Fruit fly (Drosophila melanogaster) whole organism, embryonic: Measurements from ENCODE around the gene Fatp1.

Experiments used
- Abd-B ChIP-seq: fragments of 200-800 bp; sonication (Bioruptor generic); optimal IDR thresholded peaks from 2 replicates; lab custom pipeline; 2018; ENCODE audit warnings: missing biosample characterization, mild to moderate bottlenecking, missing genetic modification characterization, moderate library complexity
- Asciz ChIP-seq: fragments of 200-800 bp; sonication (Bioruptor generic); optimal IDR thresholded peaks from 2 replicates; lab custom pipeline; 2017; ENCODE audit warnings: missing biosample characterization, mild to moderate bottlenecking, missing genetic modification characterization, missing genetic modification reagents
- B-H2 ChIP-seq: fragments of 200-800 bp; sonication (Bioruptor generic); optimal IDR thresholded peaks from 2 replicates; lab custom pipeline; 2018; ENCODE audit warnings: missing biosample characterization, mild to moderate bottlenecking, missing genetic modification characterization
- Bteb2 ChIP-seq: fragments of 200-800 bp; sonication (Bioruptor generic); optimal IDR thresholded peaks from 2 replicates; lab custom pipeline; 2016; ENCODE audit warnings: missing biosample characterization, missing genetic modification characterization
- CG10543 ChIP-seq: fragments of 200-800 bp; sonication (Bioruptor generic); optimal IDR thresholded peaks from 3 replicates; lab custom pipeline; 2017; ENCODE audit warnings: missing biosample characterization, mild to moderate bottlenecking, missing genetic modification characterization, moderate library complexity
- CG10959 ChIP-seq: fragments of 200-800 bp; sonication (Bioruptor generic); IDR thresholded peaks from 2 replicates; pipeline ENCODE4 v1.3.6; 2022; ENCODE audit warnings: missing biosample characterization, missing genetic modification characterization
- CG12104 ChIP-seq: fragments of 200-800 bp; sonication (Bioruptor generic); optimal IDR thresholded peaks from 3 replicates; lab custom pipeline; 2016; ENCODE audit warnings: missing biosample characterization, missing genetic modification characterization
- CG12236 ChIP-seq: fragments of 200-800 bp; sonication (Bioruptor generic); optimal IDR thresholded peaks from 2 replicates; lab custom pipeline; 2016; ENCODE audit warnings: missing biosample characterization, missing genetic modification characterization
- CG12942 ChIP-seq: fragments of 200-800 bp; sonication (Bioruptor generic); optimal IDR thresholded peaks from 3 replicates; lab custom pipeline; 2016; ENCODE audit warnings: missing biosample characterization, missing genetic modification characterization
- CG13123 ChIP-seq: fragments of 200-800 bp; sonication (Bioruptor generic); optimal IDR thresholded peaks from 2 replicates; lab custom pipeline; 2016; ENCODE audit warnings: missing biosample characterization, missing genetic modification characterization
- CG13894 ChIP-seq: fragments of 200-800 bp; sonication (Bioruptor generic); optimal IDR thresholded peaks from 3 replicates; lab custom pipeline; 2018; ENCODE audit warnings: missing biosample characterization, mild to moderate bottlenecking, missing genetic modification characterization, moderate library complexity
- CG1603 ChIP-seq: fragments of 200-800 bp; sonication (Bioruptor generic); optimal IDR thresholded peaks from 2 replicates; lab custom pipeline; 2019; ENCODE audit warnings: missing biosample characterization, mild to moderate bottlenecking, missing genetic modification characterization, moderate library complexity
- CG16779 ChIP-seq: fragments of 200-800 bp; sonication (Bioruptor generic); IDR thresholded peaks from 2 replicates; pipeline ENCODE4 v1.3.6; 2022; ENCODE audit warnings: missing biosample characterization, missing genetic modification characterization
- CG17328 ChIP-seq: fragments of 200-800 bp; sonication (Bioruptor generic); IDR thresholded peaks from 2 replicates; pipeline ENCODE4 v1.3.6; 2022; ENCODE audit warnings: missing biosample characterization, missing genetic modification characterization
- CG17912 ChIP-seq: fragments of 200-800 bp; sonication (Bioruptor generic); optimal IDR thresholded peaks from 2 replicates; lab custom pipeline; 2018; ENCODE audit warnings: missing biosample characterization, mild to moderate bottlenecking, missing genetic modification characterization
- CG3726 ChIP-seq: fragments of 200-800 bp; sonication (Bioruptor generic); IDR thresholded peaks from 3 replicates; pipeline ENCODE4, ENCODE4 v1.3.6; 2022; ENCODE audit warnings: missing biosample characterization, missing genetic modification characterization
- CG4282 ChIP-seq: fragments of 200-800 bp; sonication (Bioruptor generic); optimal IDR thresholded peaks from 2 replicates; lab custom pipeline; 2016; ENCODE audit warnings: missing biosample characterization, missing genetic modification characterization
- CG4730 ChIP-seq: fragments of 200-800 bp; sonication (Bioruptor generic); IDR thresholded peaks from 2 replicates; pipeline ENCODE4 v1.3.6; 2022; ENCODE audit warnings: missing biosample characterization, missing genetic modification characterization
- CG6765 ChIP-seq: fragments of 200-800 bp; sonication (Bioruptor generic); optimal IDR thresholded peaks from 3 replicates; lab custom pipeline; 2017; ENCODE audit warnings: missing biosample characterization, mild to moderate bottlenecking, missing genetic modification characterization
- CG7786 ChIP-seq: fragments of 200-800 bp; sonication (Bioruptor generic); optimal IDR thresholded peaks from 2 replicates; lab custom pipeline; 2016; ENCODE audit warnings: missing biosample characterization, missing genetic modification characterization
- CG7839 ChIP-seq: fragments of 200-800 bp; sonication (Bioruptor generic); optimal IDR thresholded peaks from 3 replicates; lab custom pipeline; 2018; ENCODE audit warnings: missing biosample characterization, mild to moderate bottlenecking, missing genetic modification characterization, moderate library complexity
- CG9797 ChIP-seq: fragments of 200-800 bp; sonication (Bioruptor generic); optimal IDR thresholded peaks from 3 replicates; lab custom pipeline; 2018; ENCODE audit warnings: missing biosample characterization, mild to moderate bottlenecking, missing genetic modification characterization
- Doc3 ChIP-seq: fragments of 200-800 bp; sonication (Bioruptor generic); IDR thresholded peaks from 3 replicates; pipeline ENCODE4 v1.3.6; 2022; ENCODE audit warnings: missing biosample characterization, missing genetic modification characterization; ENCODE audit not compliant: partially characterized antibody
- Dp ChIP-seq: fragments of 200-800 bp; sonication (Bioruptor generic); optimal IDR thresholded peaks from 2 replicates; lab custom pipeline; 2018; ENCODE audit warnings: missing biosample characterization, mild to moderate bottlenecking, missing genetic modification characterization, moderate library complexity
- MBD-R2 ChIP-seq: fragments of 200-800 bp; sonication (Bioruptor generic); IDR thresholded peaks from 2 replicates; pipeline ENCODE4 v1.3.6; 2022; ENCODE audit warnings: missing biosample characterization, missing genetic modification characterization
- Mad ChIP-seq: fragments of 200-800 bp; sonication (Bioruptor generic); optimal IDR thresholded peaks from 2 replicates; lab custom pipeline; 2016; ENCODE audit warnings: missing biosample characterization, missing genetic modification characterization
- Max ChIP-seq: fragments of 200-800 bp; sonication (Bioruptor generic); optimal IDR thresholded peaks from 2 replicates; lab custom pipeline; 2016; ENCODE audit warnings: missing biosample characterization, mild to moderate bottlenecking, missing genetic modification characterization
- Pdp1 ChIP-seq, 2 experiments: fragments of 200-800 bp; sonication (Bioruptor generic); optimal IDR thresholded peaks; 3 replicates each; lab custom pipeline; 2016; ENCODE audit warnings: missing biosample characterization in 2 of 2, missing genetic modification characterization in 2 of 2, mild to moderate bottlenecking in 1 of 2, moderate library complexity in 1 of 2
- Sry-δ ChIP-seq: fragments of 200-800 bp; sonication (Bioruptor generic); optimal IDR thresholded peaks from 2 replicates; lab custom pipeline; 2016; ENCODE audit warnings: missing biosample characterization, missing genetic modification characterization
- cas ChIP-seq: fragments of 200-800 bp; sonication (Bioruptor generic); IDR thresholded peaks from 2 replicates; pipeline ENCODE4 v1.3.6; 2022; ENCODE audit warnings: missing biosample characterization, missing genetic modification characterization
- dati ChIP-seq: fragments of 200-800 bp; sonication (Bioruptor generic); IDR thresholded peaks from 2 replicates; pipeline ENCODE4 v1.3.6; 2022; ENCODE audit warnings: missing biosample characterization, missing genetic modification characterization
- dm ChIP-seq: fragments of 200-800 bp; sonication (Bioruptor generic); optimal IDR thresholded peaks from 3 replicates; lab custom pipeline; 2016; ENCODE audit warnings: missing biosample characterization, missing genetic modification characterization
- emc ChIP-seq: fragments of 200-800 bp; sonication (Bioruptor generic); optimal IDR thresholded peaks from 2 replicates; lab custom pipeline; 2016; ENCODE audit warnings: missing biosample characterization, missing genetic modification characterization
- en ChIP-seq: fragments of 200-800 bp; sonication (Bioruptor generic); optimal IDR thresholded peaks from 2 replicates; lab custom pipeline; 2016; ENCODE audit warnings: missing biosample characterization, missing genetic modification characterization
- gfzf ChIP-seq: fragments of 200-800 bp; sonication (Bioruptor generic); optimal IDR thresholded peaks from 2 replicates; lab custom pipeline; 2016; ENCODE audit warnings: missing biosample characterization, mild to moderate bottlenecking, missing genetic modification characterization, moderate library complexity
- insv ChIP-seq, 2 experiments: fragments of 200-800 bp; sonication (Bioruptor generic); optimal IDR thresholded peaks; 3 replicates each; lab custom pipeline; 2016 to 2018; ENCODE audit warnings: missing biosample characterization in 2 of 2, missing genetic modification characterization in 2 of 2
- jigr1 ChIP-seq: fragments of 200-800 bp; sonication (Bioruptor generic); IDR thresholded peaks from 3 replicates; pipeline ENCODE4 v1.3.6; 2022; ENCODE audit warnings: missing biosample characterization, missing genetic modification characterization
- jing ChIP-seq: fragments of 200-800 bp; sonication (Bioruptor generic); optimal IDR thresholded peaks from 2 replicates; lab custom pipeline; 2018; ENCODE audit warnings: missing biosample characterization, mild to moderate bottlenecking, missing genetic modification characterization
- ken ChIP-seq: fragments of 200-800 bp; sonication (Bioruptor generic); IDR thresholded peaks from 3 replicates; pipeline ENCODE4 v1.3.6; 2022; ENCODE audit warnings: missing biosample characterization, missing genetic modification characterization
- maf-S ChIP-seq: fragments of 200-800 bp; sonication (Bioruptor generic); optimal IDR thresholded peaks from 2 replicates; lab custom pipeline; 2016; ENCODE audit warnings: missing biosample characterization, missing genetic modification characterization
- mirr ChIP-seq: fragments of 200-800 bp; sonication (Bioruptor generic); optimal IDR thresholded peaks from 3 replicates; lab custom pipeline; 2018; ENCODE audit warnings: missing biosample characterization, mild to moderate bottlenecking, missing genetic modification characterization
- otp ChIP-seq: fragments of 200-800 bp; sonication (Bioruptor generic); IDR thresholded peaks from 3 replicates; pipeline ENCODE4, ENCODE4 v1.3.6; 2022; ENCODE audit warnings: missing biosample characterization, missing genetic modification characterization
- repo ChIP-seq: fragments of 200-800 bp; sonication (Bioruptor generic); optimal IDR thresholded peaks from 2 replicates; lab custom pipeline; 2016; ENCODE audit warnings: missing biosample characterization, missing genetic modification characterization
- row ChIP-seq: fragments of 200-800 bp; sonication (Bioruptor generic); IDR thresholded peaks from 3 replicates; pipeline ENCODE4 v1.3.6; 2022; ENCODE audit warnings: missing biosample characterization, missing genetic modification characterization
- sc ChIP-seq, 3 experiments: fragments of >200 bp in 2 of 3; fragments of 200-800 bp in 1 of 3; sonication (Bioruptor generic) in 1 of 3; optimal IDR thresholded peaks; 2 replicates in 2 of 3; 3 replicates in 1 of 3; lab custom pipeline; 2017; ENCODE audit warnings: mild to moderate bottlenecking in 1 of 3, missing biosample characterization in 1 of 3, missing genetic modification characterization in 1 of 3, missing genetic modification reagents in 1 of 3
- shn ChIP-seq: fragments of 200-800 bp; sonication (Bioruptor generic); optimal IDR thresholded peaks from 3 replicates; lab custom pipeline; 2016; ENCODE audit warnings: missing biosample characterization, missing genetic modification characterization
- sim ChIP-seq: fragments of 200-800 bp; sonication (Bioruptor generic); IDR thresholded peaks from 2 replicates; pipeline ENCODE4 v1.3.6; 2022; ENCODE audit warnings: missing biosample characterization, missing genetic modification characterization
- sob ChIP-seq: fragments of 200-800 bp; sonication (Bioruptor generic); IDR thresholded peaks from 2 replicates; pipeline ENCODE4 v1.3.6; 2022; ENCODE audit warnings: missing biosample characterization, missing genetic modification characterization
- sqz ChIP-seq: fragments of 200-800 bp; sonication (Bioruptor generic); optimal IDR thresholded peaks from 3 replicates; lab custom pipeline; 2018; ENCODE audit warnings: missing biosample characterization, mild to moderate bottlenecking, missing genetic modification characterization
- twi ChIP-seq: fragments of 200-800 bp; optimal IDR thresholded peaks from 2 replicates; lab custom pipeline; 2019; ENCODE audit warnings: missing biosample characterization, mild to moderate bottlenecking, missing genetic modification characterization, moderate library complexity
- zf30C ChIP-seq: fragments of 200-800 bp; sonication (Bioruptor generic); optimal IDR thresholded peaks from 3 replicates; lab custom pipeline; 2018; ENCODE audit warnings: missing biosample characterization, mild to moderate bottlenecking, missing genetic modification characterization

Gene Fatp1

DNA sequence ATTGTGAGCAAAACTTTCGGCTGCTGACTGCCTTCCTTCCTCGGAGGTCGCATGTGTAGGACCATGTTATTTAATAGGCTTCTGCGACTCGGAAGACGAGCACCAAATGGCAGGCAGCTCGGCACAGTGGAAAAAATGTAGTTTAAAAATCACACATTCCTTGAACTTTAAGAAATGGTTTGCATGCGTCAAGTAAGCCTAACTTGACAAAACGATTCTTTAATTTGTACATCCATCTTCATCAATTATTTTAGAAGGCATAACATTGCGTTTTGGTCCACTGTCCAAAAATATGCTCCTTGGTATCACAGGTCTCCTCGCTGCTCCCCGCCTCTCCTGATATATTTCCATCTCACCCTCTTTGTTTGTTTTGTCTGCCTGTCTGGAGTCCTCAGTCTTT is 48.7 kb upstream of the Fatp1 start (continued):
- TF ChIP-seq B-H2 (GFP tag; lab: Kevin White, UChicago) = no peak
- no peak for TF ChIP-seq twi (tag; lab: Kevin White, UChicago)
- peak; percentile 58 for TF ChIP-seq CG1603 (tag; lab: Kevin White, UChicago)
- TF ChIP-seq CG7839 (tag; lab: Kevin White, UChicago) = peak; percentile 57
- TF ChIP-seq CG12942 (GFP tag; lab: Kevin White, UChicago) = no peak
- TF ChIP-seq row (GFP tag; lab: Robert Waterston, UW) = peak; percentile 70
- no peak for TF ChIP-seq CG13123 (GFP tag; lab: Kevin White, UChicago)
- no peak for TF ChIP-seq CG10959 (GFP tag; lab: Robert Waterston, UW)
- TF ChIP-seq CG6765 (GFP tag; lab: Kevin White, UChicago) = peak; percentile 29
- no peak for TF ChIP-seq Mad (GFP tag; lab: Kevin White, UChicago)
- peak; percentile 67 for TF ChIP-seq CG13894 (tag; lab: Kevin White, UChicago)
- peak; percentile 22 for TF ChIP-seq CG4282 (GFP tag; lab: Kevin White, UChicago)
- TF ChIP-seq Bteb2 = no peak
- no peak for TF ChIP-seq sqz (GFP tag; lab: Kevin White, UChicago)
- TF ChIP-seq repo (GFP tag; lab: Kevin White, UChicago) = no peak
- peak; percentile 42; the same call in 1 of the 2 replicates for TF ChIP-seq CG4730 (GFP tag; lab: Robert Waterston, UW)
- TF ChIP-seq otp (GFP tag; lab: Robert Waterston, UW) = 0 out of 3 replicates have a peak, but pooled peaks have one; percentile 30
- peak; percentile 24 for TF ChIP-seq CG7786
- peak; percentile 58; the same call in 1 of the 3 replicates for TF ChIP-seq ken (GFP tag; lab: Robert Waterston, UW)
- TF ChIP-seq jing (GFP tag; lab: Kevin White, UChicago) = no peak
- TF ChIP-seq Doc3 (GFP tag; lab: Robert Waterston, UW) = no peak
- TF ChIP-seq Abd-B (GFP tag; lab: Kevin White, UChicago) = no peak
- TF ChIP-seq Dp (GFP tag; lab: Kevin White, UChicago) = no peak
- peak; percentile 41; the same call in 1 of the 2 replicates for TF ChIP-seq MBD-R2
- TF ChIP-seq Asciz (GFP tag; lab: Kevin White, UChicago) = peak; percentile 11
- no peak for TF ChIP-seq cas
- no peak for TF ChIP-seq CG9797
- no peak for TF ChIP-seq CG12104 (GFP tag; lab: Kevin White, UChicago)
- TF ChIP-seq CG12236 = no peak
- TF ChIP-seq CG17328 (GFP tag; lab: Robert Waterston, UW) = 0 out of 2 replicates have a peak, but pooled peaks have one; percentile 35
- TF ChIP-seq jigr1 (GFP tag; lab: Robert Waterston, UW) = no peak
- peak; percentile 63 for TF ChIP-seq sob
- no peak for TF ChIP-seq Sry-δ (GFP tag; lab: Kevin White, UChicago)
- TF ChIP-seq dm (GFP tag; lab: Kevin White, UChicago) = no peak
- TF ChIP-seq sim (GFP tag; lab: Robert Waterston, UW) = 0 out of 2 replicates have a peak, but pooled peaks have one; percentile 26
- TF ChIP-seq insv (GFP tag; optimal IDR thresholded peaks at IDR 0.05; lab: Kevin White, UChicago) = no peak
- peak; percentile 22 for TF ChIP-seq shn (GFP tag; lab: Kevin White, UChicago)
- TF ChIP-seq en (GFP tag; lab: Kevin White, UChicago) = no peak
- TF ChIP-seq CG16779 (GFP tag; lab: Robert Waterston, UW) = no peak
- no peak for TF ChIP-seq mirr (GFP tag; lab: Kevin White, UChicago)
- no peak for TF ChIP-seq maf-S (GFP tag; lab: Kevin White, UChicago)
- TF ChIP-seq CG10543 = no peak
- no peak for TF ChIP-seq dati (GFP tag; lab: Robert Waterston, UW)
- no peak for TF ChIP-seq Max (GFP tag; lab: Kevin White, UChicago)
- TF ChIP-seq CG3726 (GFP tag; lab: Robert Waterston, UW) = no peak
- TF ChIP-seq gfzf (GFP tag; lab: Kevin White, UChicago) = no peak
- no peak for TF ChIP-seq CG17912 (GFP tag; lab: Kevin White, UChicago)
- no peak for TF ChIP-seq zf30C
- TF ChIP-seq Pdp1 (GFP tag; optimal IDR thresholded peaks at IDR 0.05; lab: Kevin White, UChicago) = no peak
- no peak for TF ChIP-seq sc (optimal IDR thresholded peaks at IDR 0.05; lab: Kevin White, UChicago)
- TF ChIP-seq sc (GFP tag; optimal IDR thresholded peaks at IDR 0.05; lab: Kevin White, UChicago) = no peak
- TF ChIP-seq emc (GFP tag; lab: Kevin White, UChicago) = no peak
